Worm (Caenorhabditis elegans) whole organism, L4 larva: ENCODE measurements around the gene C16C8.27.
A peak's percentile ranks its signal among the peaks of the same experiment; 100 is the strongest.

Experiments
- Y5F2A.4 ChIP-seq: fragments of 200-800 bp; sonication (Bioruptor generic); optimal IDR thresholded peaks from 2 replicates; lab custom pipeline; 2018; ENCODE audit warnings: mild to moderate bottlenecking, missing genetic modification characterization, missing compliant biosample characterization
- ZK546.5 ChIP-seq, 2 experiments: sonication (generic microtip); optimal IDR thresholded peaks; 2 replicates each; lab custom pipeline; 2017; ENCODE audit warnings: missing biosample characterization in 2 of 2, missing genetic modification characterization in 2 of 2
- aly-2 ChIP-seq: sonication (generic microtip); optimal IDR thresholded peaks from 2 replicates; lab custom pipeline; 2018; ENCODE audit warnings: missing biosample characterization, missing genetic modification characterization
- ceh-20 ChIP-seq: fragments of 200-800 bp; sonication (Bioruptor generic); IDR thresholded peaks from 2 replicates; pipeline ENCODE4 v1.3.6; 2022; ENCODE audit warnings: missing genetic modification reagents, missing genetic modification characterization, missing compliant biosample characterization
- cey-2 ChIP-seq: sonication (generic microtip); optimal IDR thresholded peaks from 3 replicates; lab custom pipeline; 2017; ENCODE audit warnings: missing genetic modification characterization, mild to moderate bottlenecking, missing compliant biosample characterization, antibody characterized with exemption, borderline replicate concordance; ENCODE audit not compliant: insufficient read depth
- daf-16 ChIP-seq, 3 experiments: sonication (generic microtip); optimal IDR thresholded peaks; 2 replicates each; lab custom pipeline; 2016 to 2017; ENCODE audit warnings: missing genetic modification characterization in 3 of 3, missing genetic modification reagents in 3 of 3, mild to moderate bottlenecking in 2 of 3, missing compliant biosample characterization in 2 of 3, missing biosample characterization in 1 of 3, moderate library complexity in 1 of 3
- daf-19 ChIP-seq: fragments of 200-800 bp; sonication (Bioruptor generic); conservative IDR thresholded peaks from 2 replicates; pipeline ENCODE4 v1.3.6; 2022; ENCODE audit warnings: missing genetic modification characterization, missing compliant biosample characterization
- dmd-6 ChIP-seq: fragments of 200-800 bp; sonication (Bioruptor generic); IDR thresholded peaks from 2 replicates; pipeline ENCODE4 v1.3.6; 2022; ENCODE audit warnings: missing genetic modification reagents, missing genetic modification characterization, missing compliant biosample characterization
- dmd-9 ChIP-seq: fragments of 200-800 bp; sonication (Bioruptor generic); IDR thresholded peaks from 2 replicates; pipeline ENCODE4 v1.3.6; 2022; ENCODE audit warnings: missing genetic modification reagents, missing genetic modification characterization, missing compliant biosample characterization
- dpl-1 ChIP-seq: fragments of 150-350 bp; optimal IDR thresholded peaks from 2 replicates; lab custom pipeline; 2014; ENCODE audit warnings: missing biosample characterization, missing genetic modification reagents, missing genetic modification characterization
- jun-1 ChIP-seq: fragments of 150-350 bp; optimal IDR thresholded peaks from 2 replicates; lab custom pipeline; 2014; ENCODE audit warnings: missing biosample characterization, missing genetic modification reagents, missing genetic modification characterization
- lin-13 ChIP-seq: fragments of 150-350 bp; optimal IDR thresholded peaks from 2 replicates; lab custom pipeline; 2014; ENCODE audit warnings: missing biosample characterization, missing genetic modification reagents, missing genetic modification characterization
- lin-39 ChIP-seq: fragments of 150-350 bp; optimal IDR thresholded peaks from 2 replicates; lab custom pipeline; 2014; ENCODE audit warnings: missing biosample characterization, missing genetic modification reagents, missing genetic modification characterization
- mxl-3 ChIP-seq: fragments of 200-800 bp; sonication (Bioruptor generic); optimal IDR thresholded peaks from 2 replicates; lab custom pipeline; 2018; ENCODE audit warnings: mild to moderate bottlenecking, missing genetic modification characterization, missing compliant biosample characterization
- nhr-25 ChIP-seq: sonication (generic microtip); optimal IDR thresholded peaks from 2 replicates; lab custom pipeline; 2017; ENCODE audit warnings: missing genetic modification characterization, mild to moderate bottlenecking, missing compliant biosample characterization, antibody characterized with exemption, moderate library complexity, borderline replicate concordance; ENCODE audit not compliant: insufficient read depth
- nhr-28 ChIP-seq: fragments of 150-350 bp; optimal IDR thresholded peaks from 2 replicates; lab custom pipeline; 2014; ENCODE audit warnings: missing biosample characterization, missing genetic modification characterization
- nhr-42 ChIP-seq: fragments of 200-800 bp; sonication (Bioruptor generic); IDR thresholded peaks from 2 replicates; pipeline ENCODE4 v1.3.6; 2022; ENCODE audit warnings: missing genetic modification characterization, missing compliant biosample characterization
- saeg-2 ChIP-seq: fragments of 200-800 bp; sonication (Bioruptor generic); IDR thresholded peaks from 2 replicates; pipeline ENCODE4 v1.3.6; 2022; ENCODE audit warnings: missing genetic modification reagents, missing genetic modification characterization, missing compliant biosample characterization
- set-16 ChIP-seq: fragments of 200-800 bp; sonication (Bioruptor generic); IDR thresholded peaks from 2 replicates; pipeline ENCODE4 v1.3.6; 2022; ENCODE audit warnings: missing genetic modification reagents, missing genetic modification characterization, missing compliant biosample characterization
- snpc-1.2 ChIP-seq: fragments of 200-800 bp; sonication (Bioruptor generic); IDR thresholded peaks from 2 replicates; pipeline ENCODE4 v1.3.6; 2022; ENCODE audit warnings: missing genetic modification reagents, missing genetic modification characterization, missing compliant biosample characterization
- snpc-4 ChIP-seq: fragments of 150-350 bp; optimal IDR thresholded peaks from 2 replicates; lab custom pipeline; 2014; ENCODE audit warnings: missing biosample characterization, missing genetic modification characterization
- tag-97 ChIP-seq: fragments of 200-800 bp; sonication (Bioruptor generic); IDR thresholded peaks from 2 replicates; pipeline ENCODE4 v1.3.6; 2022; ENCODE audit warnings: missing genetic modification characterization, missing compliant biosample characterization
- tra-1 ChIP-seq: fragments of 200-800 bp; sonication (Bioruptor generic); IDR thresholded peaks from 2 replicates; pipeline ENCODE4 v1.3.6; 2022; ENCODE audit warnings: missing genetic modification reagents, missing genetic modification characterization, missing compliant biosample characterization
- unc-130 ChIP-seq: sonication (generic microtip); optimal IDR thresholded peaks from 2 replicates; lab custom pipeline; 2016; ENCODE audit warnings: missing genetic modification reagents, missing genetic modification characterization, missing compliant biosample characterization
- unc-39 ChIP-seq: sonication (generic microtip); optimal IDR thresholded peaks from 2 replicates; lab custom pipeline; 2017; ENCODE audit warnings: missing biosample characterization, missing genetic modification characterization
- unc-62 ChIP-seq, 3 experiments: fragments of 150-350 bp in 1 of 3; sonication (generic microtip); optimal IDR thresholded peaks in 2 of 3; peaks in 1 of 3; 1 replicate in 1 of 3; 2 replicates in 2 of 3; lab custom pipeline; 2014 to 2017; ENCODE audit warnings: missing biosample characterization in 3 of 3, missing genetic modification characterization in 3 of 3, missing genetic modification reagents in 3 of 3, missing genotype in 1 of 3
- zfp-2 ChIP-seq: sonication (generic microtip); optimal IDR thresholded peaks from 2 replicates; lab custom pipeline; 2016; ENCODE audit warnings: mild to moderate bottlenecking, missing genetic modification characterization, missing compliant biosample characterization
- zip-2 ChIP-seq: fragments of 150-350 bp; optimal IDR thresholded peaks from 2 replicates; lab custom pipeline; 2014; ENCODE audit warnings: missing biosample characterization, missing genetic modification characterization
- ztf-11 ChIP-seq: fragments of 150-350 bp; optimal IDR thresholded peaks from 2 replicates; lab custom pipeline; 2014; ENCODE audit warnings: missing biosample characterization, missing genetic modification characterization
- ztf-7 ChIP-seq: fragments of 150-350 bp; optimal IDR thresholded peaks from 2 replicates; lab custom pipeline; 2014; ENCODE audit warnings: missing biosample characterization, missing genetic modification characterization

Gene C16C8.27

DNA sequence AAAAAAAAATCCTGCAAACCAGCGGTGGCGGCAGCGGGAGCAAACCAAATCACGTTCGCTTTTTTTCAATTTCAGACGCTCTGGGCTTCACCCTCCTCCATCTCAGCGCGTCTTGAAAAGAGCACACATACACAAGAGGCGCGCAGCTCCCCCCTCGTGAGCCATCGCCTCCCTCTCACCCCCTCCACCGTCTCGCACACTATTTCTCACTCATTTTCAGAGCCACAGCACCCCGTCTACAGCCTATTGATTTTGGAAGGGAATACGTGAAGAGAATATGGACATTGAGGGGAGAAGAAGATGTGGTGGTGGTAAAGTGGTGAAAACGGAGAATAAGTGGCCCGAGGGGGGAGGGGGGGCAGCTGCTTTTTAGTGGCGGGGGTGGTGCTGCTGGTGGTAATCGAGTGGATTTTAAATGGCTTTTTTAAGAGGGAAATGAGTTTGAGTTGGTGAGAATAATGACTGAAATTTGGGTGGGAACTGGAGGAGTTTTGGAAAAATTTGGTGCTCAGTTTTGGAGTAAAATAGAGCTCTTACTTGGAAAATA lies 13.2 kb upstream of the C16C8.27 start (continued):
- no peak for TF ChIP-seq aly-2
- no peak for TF ChIP-seq daf-19 (GFP tag; lab: Robert Waterston, UW)
- no peak for TF ChIP-seq lin-39
- no peak for TF ChIP-seq zfp-2
- TF ChIP-seq zip-2 (tag; lab: Kevin White, UChicago): no peak
- no peak for TF ChIP-seq ZK546.5 (tag; optimal IDR thresholded peaks at IDR 0.05; lab: Kevin White, UChicago)
- TF ChIP-seq daf-16 (GFP tag; optimal IDR thresholded peaks at IDR 0.05; lab: Kevin White, UChicago): no peak
- no peak for TF ChIP-seq daf-16 (tag; optimal IDR thresholded peaks at IDR 0.05; lab: Kevin White, UChicago)
- TF ChIP-seq snpc-1.2 (GFP tag; lab: Robert Waterston, UW): no peak
- no peak for TF ChIP-seq tag-97 (GFP tag; lab: Robert Waterston, UW)
- no peak for TF ChIP-seq ztf-11 (tag; lab: Kevin White, UChicago)
- no peak for TF ChIP-seq dmd-9 (GFP tag; lab: Robert Waterston, UW)
- TF ChIP-seq ztf-7 (tag; lab: Kevin White, UChicago): no peak
- TF ChIP-seq mxl-3: no peak

DNA sequence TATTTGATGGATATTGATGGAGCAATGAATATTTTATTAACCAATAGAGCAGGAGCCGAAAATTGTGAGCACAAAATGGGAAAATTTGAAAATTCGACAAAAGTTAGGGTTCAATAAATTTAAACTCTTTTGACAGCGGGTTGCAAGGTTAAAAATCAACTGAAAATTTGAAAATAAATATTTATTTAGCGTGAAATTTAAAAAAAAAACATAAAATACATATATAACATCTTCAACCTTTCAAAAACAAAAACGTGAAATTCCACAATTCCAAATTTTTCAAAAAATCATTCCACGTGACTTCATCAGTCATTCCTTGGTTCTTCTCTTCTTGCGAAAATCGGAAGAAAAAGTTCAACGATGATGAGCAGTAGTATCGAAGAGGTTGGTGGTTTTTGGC lies 12.1 kb upstream of the C16C8.27 start, which contains the start of gene C16C8.18:
TSS of gene C16C8.18 (plus strand) at position 301 of the 400 bp plus-strand sequence.
- no peak for TF ChIP-seq cey-2 (tag; lab: Kevin White, UChicago)
- no peak for TF ChIP-seq dmd-9 (GFP tag; lab: Robert Waterston, UW)
- TF ChIP-seq jun-1 (tag; lab: Kevin White, UChicago): no peak
- TF ChIP-seq tra-1 (GFP tag; lab: Robert Waterston, UW): no peak
- no peak for TF ChIP-seq nhr-25
- TF ChIP-seq nhr-42 (GFP tag; lab: Robert Waterston, UW): no peak
- no peak for TF ChIP-seq Y5F2A.4
- no peak for TF ChIP-seq unc-130 (GFP tag; lab: Kevin White, UChicago)
- no peak for TF ChIP-seq saeg-2 (GFP tag; lab: Robert Waterston, UW)
- TF ChIP-seq unc-39: no peak

DNA sequence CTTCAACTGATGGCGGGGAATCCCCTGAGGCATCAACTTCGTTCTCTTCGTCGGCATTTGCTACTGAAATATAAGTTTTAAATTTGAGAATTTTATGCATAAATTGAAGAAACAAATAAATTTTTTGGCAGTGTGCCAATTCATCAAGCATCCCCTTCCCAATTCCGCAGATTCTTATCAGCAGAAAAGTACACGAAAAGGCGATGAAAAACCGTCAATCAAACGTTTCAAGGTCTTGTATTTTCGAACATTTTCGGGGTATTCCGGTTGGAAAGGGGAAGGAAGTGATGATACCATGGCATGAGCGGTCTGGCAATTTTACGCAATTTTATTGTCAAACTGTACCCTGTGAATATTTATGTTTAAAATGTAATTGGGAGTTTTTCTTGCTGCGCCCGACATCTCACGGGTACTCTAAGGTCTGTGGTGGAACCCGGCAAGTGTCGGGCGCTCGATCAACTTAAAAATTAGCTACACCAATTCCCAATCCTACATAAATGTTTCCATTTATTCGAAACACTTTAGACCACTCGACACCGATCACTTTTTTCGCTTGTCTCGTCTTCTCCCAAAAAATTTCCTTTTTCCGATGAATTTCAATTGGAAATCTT lies 6.5 kb upstream of the C16C8.27 start:
- peak in 1 of 2 experiments; percentile 30 for TF ChIP-seq unc-62 (GFP tag; optimal IDR thresholded peaks at IDR 0.05 in 1 of 2; lab: Kevin White, UChicago)
- TF ChIP-seq unc-62 (tag; optimal IDR thresholded peaks at IDR 0.05; lab: Kevin White, UChicago): no peak
- TF ChIP-seq ceh-20 (GFP tag; lab: Robert Waterston, UW): no peak
- no peak for TF ChIP-seq ZK546.5 (tag; optimal IDR thresholded peaks at IDR 0.05; lab: Kevin White, UChicago)
- TF ChIP-seq tag-97 (GFP tag; lab: Robert Waterston, UW): no peak
- peak; percentile 16 for TF ChIP-seq nhr-25
- peak; percentile 55 for TF ChIP-seq dmd-6
- peak; percentile 34 for TF ChIP-seq nhr-28
- TF ChIP-seq snpc-4 (tag; lab: Kevin White, UChicago): peak; percentile 16
- TF ChIP-seq cey-2 (tag; lab: Kevin White, UChicago): no peak
- no peak for TF ChIP-seq dpl-1 (GFP tag; lab: Kevin White, UChicago)

ce11 chrII:3436412-3436811 lies 5.1 kb upstream of the C16C8.27 start, which contains the start of gene skpo-2:
skpo-2 (minus strand) TSS chrII:3436512.
- no peak for TF ChIP-seq snpc-1.2 (GFP tag; lab: Robert Waterston, UW)

DNA sequence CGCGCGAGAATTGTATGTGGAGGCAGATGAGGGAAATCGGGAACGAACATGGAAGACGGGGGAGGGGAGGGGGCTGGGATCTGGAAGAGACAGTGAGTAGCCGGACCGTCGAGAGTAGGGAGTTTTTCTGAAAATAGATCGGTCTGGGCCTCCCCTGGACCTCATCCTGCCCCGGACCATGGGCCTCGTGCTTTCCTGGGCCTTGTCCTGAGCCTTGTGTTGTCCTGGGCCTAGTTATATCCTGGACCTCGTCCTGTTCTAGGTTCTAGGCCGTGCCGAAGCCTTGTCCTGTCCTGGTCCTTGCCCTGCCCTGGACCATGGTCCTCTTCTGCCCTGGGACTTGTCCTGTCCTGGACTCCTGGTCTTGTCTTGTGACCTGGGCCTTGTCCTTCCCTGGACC lies 4.1 kb upstream of the C16C8.27 start:
- TF ChIP-seq set-16 (GFP tag; lab: Robert Waterston, UW) (peak; percentile 77), lin-13 (no peak)
